Worm (Caenorhabditis elegans) whole organism, young adult: Measurements from ENCODE around the gene rig-6.

Source experiments
- akir-1 ChIP-seq: fragments of 200-800 bp; sonication (Bioruptor generic); optimal IDR thresholded peaks from 2 replicates; lab custom pipeline; 2018; ENCODE audit warnings: mild to moderate bottlenecking, missing genetic modification characterization, moderate library complexity, missing compliant biosample characterization
- efl-1 ChIP-seq: fragments of 150-350 bp; optimal IDR thresholded peaks from 2 replicates; lab custom pipeline; 2014; ENCODE audit warnings: missing biosample characterization, missing genetic modification reagents, missing genetic modification characterization
- egrh-3 ChIP-seq: fragments of 200-800 bp; sonication (Bioruptor generic); IDR thresholded peaks from 2 replicates; pipeline ENCODE4 v1.3.6; 2022; ENCODE audit warnings: missing genetic modification reagents, missing genetic modification characterization, missing compliant biosample characterization
- unc-62 ChIP-seq: fragments of 150-350 bp; optimal IDR thresholded peaks from 2 replicates; lab custom pipeline; 2014; ENCODE audit warnings: missing biosample characterization, missing genetic modification reagents, missing genetic modification characterization
- ztf-26 ChIP-seq: sonication (generic microtip); optimal IDR thresholded peaks from 2 replicates; lab custom pipeline; 2017; ENCODE audit warnings: missing genetic modification characterization, missing compliant biosample characterization
- ztf-6 ChIP-seq: fragments of 200-800 bp; sonication (Bioruptor generic); IDR thresholded peaks from 2 replicates; pipeline ENCODE4 v1.3.6; 2022; ENCODE audit warnings: missing genetic modification reagents, missing genetic modification characterization, missing compliant biosample characterization

ce11 chrII:4752257-4752728 is 59.6 kb downstream of the rig-6 start, which contains the start of gene F41C3.1:
- no peak for TF ChIP-seq egrh-3
- no peak for TF ChIP-seq akir-1 (GFP tag; lab: Kevin White, UChicago)
- TF ChIP-seq ztf-26 = no peak
- TF ChIP-seq unc-62 (GFP tag; lab: Kevin White, UChicago) = no peak
- no peak for TF ChIP-seq efl-1 (GFP tag; lab: Kevin White, UChicago)
- TF ChIP-seq ztf-6 (GFP tag; lab: Robert Waterston, UW) = no peak
